Worm (Caenorhabditis elegans) whole organism, midembryonic: Measurements from ENCODE around the gene K10D2.8.

Experiments used
- cog-1 ChIP-seq: sonication (generic microtip); optimal IDR thresholded peaks from 2 replicates; lab custom pipeline; 2016; ENCODE audit warnings: missing genetic modification characterization, missing compliant biosample characterization
- tab-1 ChIP-seq: fragments of 200-800 bp; sonication (Bioruptor generic); IDR thresholded peaks from 2 replicates; pipeline ENCODE4 v1.3.6; 2022; ENCODE audit warnings: missing genetic modification characterization, missing compliant biosample characterization
- ztf-29 ChIP-seq: fragments of 200-800 bp; sonication (Bioruptor generic); IDR thresholded peaks from 2 replicates; pipeline ENCODE4 v1.3.6; 2022; ENCODE audit warnings: missing genetic modification reagents, missing genetic modification characterization, missing compliant biosample characterization

- TF ChIP-seq ztf-29 (GFP tag; lab: Robert Waterston, UW) (no peak), tab-1 (GFP tag; lab: Robert Waterston, UW) (no peak), cog-1 (tag; lab: Kevin White, UChicago) (no peak)
Measured at ce11 chrIII:5190179-5190578, 1.7 kb downstream of the K10D2.8 start.
